Worm (Caenorhabditis elegans) whole organism, L4 larva: ENCODE results near the gene T25E4.2.
A peak's percentile ranks its signal among the peaks of the same experiment; 100 is the strongest.

Experiments used
- D1046.2 ChIP-seq: fragments of 200-800 bp; sonication (Bioruptor generic); IDR thresholded peaks from 2 replicates; pipeline ENCODE4 v1.3.6; 2022; ENCODE audit warnings: missing genetic modification characterization, missing compliant biosample characterization
- F10B5.3 ChIP-seq: sonication (generic microtip); optimal IDR thresholded peaks from 2 replicates; lab custom pipeline; 2016; ENCODE audit warnings: mild to moderate bottlenecking, missing genetic modification characterization, missing compliant biosample characterization
- F26F4.8 ChIP-seq: fragments of 200-800 bp; sonication (Bioruptor generic); conservative IDR thresholded peaks from 2 replicates; pipeline ENCODE4 v1.3.6; 2022; ENCODE audit warnings: missing genetic modification characterization, missing compliant biosample characterization
- F44E2.7 ChIP-seq: fragments of 200-800 bp; sonication (Bioruptor generic); IDR thresholded peaks from 2 replicates; pipeline ENCODE4 v2.1.2; 2022; ENCODE audit warnings: missing genetic modification characterization, missing compliant biosample characterization
- T26A8.4 ChIP-seq: fragments of 200-800 bp; sonication (Bioruptor generic); IDR thresholded peaks from 2 replicates; pipeline ENCODE4 v1.3.6; 2022; ENCODE audit warnings: missing genetic modification characterization, missing compliant biosample characterization
- Y48G9A.11 ChIP-seq: fragments of 200-800 bp; sonication (Bioruptor generic); IDR thresholded peaks from 2 replicates; pipeline ENCODE4 v1.3.6; 2022; ENCODE audit warnings: missing genetic modification reagents, missing genetic modification characterization, missing compliant biosample characterization
- ZK337.2 ChIP-seq: fragments of 200-800 bp; sonication (Bioruptor generic); IDR thresholded peaks from 2 replicates; pipeline ENCODE4 v1.3.6; 2022; ENCODE audit warnings: missing genetic modification reagents, missing genetic modification characterization, missing compliant biosample characterization
- aha-1 ChIP-seq: fragments of 150-350 bp; peaks from one replicate; lab custom pipeline; 2014; ENCODE audit warnings: missing biosample characterization, missing genetic modification characterization
- aly-2 ChIP-seq: sonication (generic microtip); optimal IDR thresholded peaks from 2 replicates; lab custom pipeline; 2018; ENCODE audit warnings: missing biosample characterization, missing genetic modification characterization
- arid-1 ChIP-seq: fragments of 200-800 bp; sonication (Bioruptor generic); conservative IDR thresholded peaks from 2 replicates; pipeline ENCODE4 v1.3.6; 2022; ENCODE audit warnings: missing genetic modification reagents, missing genetic modification characterization, missing compliant biosample characterization
- attf-4 ChIP-seq: sonication (generic microtip); optimal IDR thresholded peaks from 3 replicates; lab custom pipeline; 2017; ENCODE audit warnings: missing biosample characterization, missing genetic modification characterization
- ceh-28 ChIP-seq: fragments of 150-350 bp; optimal IDR thresholded peaks from 2 replicates; lab custom pipeline; 2014; ENCODE audit warnings: missing biosample characterization, missing genetic modification reagents, missing genetic modification characterization
- ceh-32 ChIP-seq: sonication (generic microtip); optimal IDR thresholded peaks from 2 replicates; lab custom pipeline; 2016; ENCODE audit warnings: mild to moderate bottlenecking, missing genetic modification characterization, missing compliant biosample characterization; ENCODE audit not compliant: poor library complexity
- ceh-44 ChIP-seq: fragments of 200-800 bp; sonication (Bioruptor generic); IDR thresholded peaks from 2 replicates; pipeline ENCODE4 v1.3.6; 2022; ENCODE audit warnings: missing genetic modification reagents, missing genetic modification characterization, missing compliant biosample characterization
- ceh-62 ChIP-seq: sonication (generic microtip); optimal IDR thresholded peaks from 2 replicates; lab custom pipeline; 2017; ENCODE audit warnings: missing biosample characterization, missing genetic modification characterization
- ces-1 ChIP-seq: fragments of 150-350 bp; sonication (generic microtip); optimal IDR thresholded peaks from 4 replicates; lab custom pipeline; 2014; ENCODE audit warnings: missing biosample characterization, missing genetic modification reagents, missing genetic modification characterization
- ctbp-1 ChIP-seq: fragments of 200-800 bp; sonication (Bioruptor generic); IDR thresholded peaks from 2 replicates; pipeline ENCODE4 v1.3.6; 2022; ENCODE audit warnings: missing genetic modification reagents, missing genetic modification characterization, missing compliant biosample characterization
- daf-16 ChIP-seq, 3 experiments: sonication (generic microtip); optimal IDR thresholded peaks; 2 replicates each; lab custom pipeline; 2016 to 2017; ENCODE audit warnings: missing genetic modification characterization in 3 of 3, missing genetic modification reagents in 3 of 3, mild to moderate bottlenecking in 2 of 3, missing compliant biosample characterization in 2 of 3, missing biosample characterization in 1 of 3, moderate library complexity in 1 of 3
- dmd-8 ChIP-seq: fragments of 200-800 bp; sonication (Bioruptor generic); IDR thresholded peaks from 2 replicates; pipeline ENCODE4 v1.3.6; 2022; ENCODE audit warnings: missing genetic modification characterization, missing compliant biosample characterization
- dmd-9 ChIP-seq: fragments of 200-800 bp; sonication (Bioruptor generic); IDR thresholded peaks from 2 replicates; pipeline ENCODE4 v1.3.6; 2022; ENCODE audit warnings: missing genetic modification reagents, missing genetic modification characterization, missing compliant biosample characterization
- dpl-1 ChIP-seq: fragments of 150-350 bp; optimal IDR thresholded peaks from 2 replicates; lab custom pipeline; 2014; ENCODE audit warnings: missing biosample characterization, missing genetic modification reagents, missing genetic modification characterization
- dve-1 ChIP-seq: sonication (generic microtip); optimal IDR thresholded peaks from 2 replicates; lab custom pipeline; 2017; ENCODE audit warnings: antibody characterized with exemption, mild to moderate bottlenecking, missing genetic modification characterization, missing compliant biosample characterization; ENCODE audit not compliant: insufficient read depth
- egl-43 ChIP-seq: fragments of 200-800 bp; sonication (Bioruptor generic); IDR thresholded peaks from 2 replicates; pipeline ENCODE4 v1.3.6; 2022; ENCODE audit warnings: missing genetic modification reagents, missing genetic modification characterization, missing compliant biosample characterization
- fkh-10 ChIP-seq: fragments of 150-350 bp; optimal IDR thresholded peaks from 2 replicates; lab custom pipeline; 2014; ENCODE audit warnings: missing biosample characterization, missing genetic modification reagents, missing genetic modification characterization
- fos-1 ChIP-seq: fragments of 150-350 bp; optimal IDR thresholded peaks from 2 replicates; lab custom pipeline; 2014; ENCODE audit warnings: missing biosample characterization, missing genetic modification characterization
- gei-8 ChIP-seq: fragments of 200-800 bp; sonication (Bioruptor generic); optimal IDR thresholded peaks from 2 replicates; lab custom pipeline; 2018; ENCODE audit warnings: mild to moderate bottlenecking, missing genetic modification characterization, missing compliant biosample characterization
- hif-1 ChIP-seq, 2 experiments: sonication (generic microtip); optimal IDR thresholded peaks; 2 replicates each; lab custom pipeline; 2016 to 2017; ENCODE audit warnings: missing compliant biosample characterization in 2 of 2, missing genetic modification characterization in 2 of 2, missing genetic modification reagents in 2 of 2, missing genotype in 2 of 2, mild to moderate bottlenecking in 1 of 2
- hlh-11 ChIP-seq: fragments of 200-800 bp; sonication (Bioruptor generic); optimal IDR thresholded peaks from 2 replicates; lab custom pipeline; 2018; ENCODE audit warnings: mild to moderate bottlenecking, missing genetic modification characterization, missing compliant biosample characterization
- hlh-30 ChIP-seq: sonication (generic microtip); optimal IDR thresholded peaks from 2 replicates; lab custom pipeline; 2017; ENCODE audit warnings: antibody characterized with exemption, mild to moderate bottlenecking, missing genetic modification characterization, missing compliant biosample characterization; ENCODE audit not compliant: insufficient read depth
- jun-1 ChIP-seq: fragments of 150-350 bp; optimal IDR thresholded peaks from 2 replicates; lab custom pipeline; 2014; ENCODE audit warnings: missing biosample characterization, missing genetic modification reagents, missing genetic modification characterization
- lim-7 ChIP-seq: fragments of 200-800 bp; sonication (Bioruptor generic); IDR thresholded peaks from 2 replicates; pipeline ENCODE4 v1.3.6; 2022; ENCODE audit warnings: missing genetic modification characterization, missing compliant biosample characterization
- lin-1 ChIP-seq: fragments of 200-800 bp; sonication (Bioruptor generic); IDR thresholded peaks from 2 replicates; pipeline ENCODE4 v1.3.6; 2022; ENCODE audit warnings: missing genetic modification reagents, missing genetic modification characterization, missing compliant biosample characterization
- lin-13 ChIP-seq: fragments of 150-350 bp; optimal IDR thresholded peaks from 2 replicates; lab custom pipeline; 2014; ENCODE audit warnings: missing biosample characterization, missing genetic modification reagents, missing genetic modification characterization
- lin-29 ChIP-seq: fragments of 200-800 bp; sonication (Bioruptor generic); IDR thresholded peaks from 2 replicates; pipeline ENCODE4 v1.3.6; 2022; ENCODE audit warnings: missing genetic modification reagents, missing genetic modification characterization, missing compliant biosample characterization
- lin-38 ChIP-seq: fragments of 200-800 bp; sonication (Bioruptor generic); IDR thresholded peaks from 2 replicates; pipeline ENCODE4 v1.3.6; 2022; ENCODE audit warnings: missing genetic modification reagents, missing genetic modification characterization, missing compliant biosample characterization
- lsy-2 ChIP-seq, 2 experiments: fragments of 150-350 bp in 1 of 2; sonication (generic microtip) in 1 of 2; optimal IDR thresholded peaks; 2 replicates each; lab custom pipeline; 2014 to 2017; ENCODE audit warnings: missing biosample characterization in 2 of 2, missing genetic modification characterization in 2 of 2
- nhr-10 ChIP-seq: fragments of 150-350 bp; optimal IDR thresholded peaks from 2 replicates; lab custom pipeline; 2014; ENCODE audit warnings: missing biosample characterization, missing genetic modification characterization
- nhr-28 ChIP-seq: fragments of 150-350 bp; optimal IDR thresholded peaks from 2 replicates; lab custom pipeline; 2014; ENCODE audit warnings: missing biosample characterization, missing genetic modification characterization
- nhr-41 ChIP-seq: fragments of 200-800 bp; sonication (Bioruptor generic); IDR thresholded peaks from 2 replicates; pipeline ENCODE4 v1.3.6; 2022; ENCODE audit warnings: missing genetic modification reagents, missing genetic modification characterization, missing compliant biosample characterization
- nhr-6 ChIP-seq: fragments of 150-350 bp; optimal IDR thresholded peaks from 2 replicates; lab custom pipeline; 2014; ENCODE audit warnings: missing biosample characterization, missing genetic modification characterization
- nhr-76 ChIP-seq: fragments of 150-350 bp; optimal IDR thresholded peaks from 2 replicates; lab custom pipeline; 2014; ENCODE audit warnings: missing biosample characterization, missing genetic modification characterization
- nhr-77 ChIP-seq: fragments of 150-350 bp; optimal IDR thresholded peaks from 2 replicates; lab custom pipeline; 2014; ENCODE audit warnings: missing biosample characterization, missing genetic modification characterization
- spr-1 ChIP-seq: sonication (generic microtip); optimal IDR thresholded peaks from 2 replicates; lab custom pipeline; 2016; ENCODE audit warnings: mild to moderate bottlenecking, missing genetic modification characterization, missing compliant biosample characterization
- tag-97 ChIP-seq: fragments of 200-800 bp; sonication (Bioruptor generic); IDR thresholded peaks from 2 replicates; pipeline ENCODE4 v1.3.6; 2022; ENCODE audit warnings: missing genetic modification characterization, missing compliant biosample characterization
- tra-1 ChIP-seq: fragments of 200-800 bp; sonication (Bioruptor generic); IDR thresholded peaks from 2 replicates; pipeline ENCODE4 v1.3.6; 2022; ENCODE audit warnings: missing genetic modification reagents, missing genetic modification characterization, missing compliant biosample characterization
- unc-130 ChIP-seq: sonication (generic microtip); optimal IDR thresholded peaks from 2 replicates; lab custom pipeline; 2016; ENCODE audit warnings: missing genetic modification reagents, missing genetic modification characterization, missing compliant biosample characterization
- unc-62 ChIP-seq, 3 experiments: fragments of 150-350 bp in 1 of 3; sonication (generic microtip); optimal IDR thresholded peaks in 2 of 3; peaks in 1 of 3; 1 replicate in 1 of 3; 2 replicates in 2 of 3; lab custom pipeline; 2014 to 2017; ENCODE audit warnings: missing biosample characterization in 3 of 3, missing genetic modification characterization in 3 of 3, missing genetic modification reagents in 3 of 3, missing genotype in 1 of 3
- vab-7 ChIP-seq: fragments of 200-800 bp; sonication (Bioruptor generic); IDR thresholded peaks from 2 replicates; pipeline ENCODE4 v1.3.6; 2022; ENCODE audit warnings: missing genetic modification reagents, missing genetic modification characterization, missing compliant biosample characterization
- zag-1 ChIP-seq: fragments of 150-350 bp; optimal IDR thresholded peaks from 2 replicates; lab custom pipeline; 2014; ENCODE audit warnings: missing biosample characterization, missing genetic modification characterization
- ztf-7 ChIP-seq: fragments of 150-350 bp; optimal IDR thresholded peaks from 2 replicates; lab custom pipeline; 2014; ENCODE audit warnings: missing biosample characterization, missing genetic modification characterization

Gene T25E4.2

ce11 chrII:5572082-5572746 is 10.0 kb downstream of the T25E4.2 start (continued):
- TF ChIP-seq gei-8 (GFP tag; lab: Kevin White, UChicago) (no peak), D1046.2 (no peak), unc-62 (GFP tag; optimal IDR thresholded peaks at IDR 0.05 in 1 of 2; lab: Kevin White, UChicago) (no peak), unc-62 (tag; optimal IDR thresholded peaks at IDR 0.05; lab: Kevin White, UChicago) (no peak), nhr-28 (tag; lab: Kevin White, UChicago) (peak; percentile 91), spr-1 (tag; lab: Kevin White, UChicago) (no peak), jun-1 (tag; lab: Kevin White, UChicago) (no peak), lin-13 (GFP tag; lab: Kevin White, UChicago) (peak; percentile 7), tra-1 (GFP tag; lab: Robert Waterston, UW) (no peak), fos-1 (tag; lab: Kevin White, UChicago) (no peak), ztf-7 (tag; lab: Kevin White, UChicago) (no peak), ceh-44 (GFP tag; lab: Robert Waterston, UW) (no peak), zag-1 (tag; lab: Kevin White, UChicago) (no peak), hlh-30 (tag; lab: Kevin White, UChicago) (peak; percentile 52), lim-7 (GFP tag; lab: Robert Waterston, UW) (no peak), Y48G9A.11 (GFP tag; lab: Robert Waterston, UW) (no peak), nhr-10 (tag; lab: Kevin White, UChicago) (peak; percentile 87), ceh-62 (no peak), tag-97 (no peak), ces-1 (GFP tag; lab: Kevin White, UChicago) (no peak), egl-43 (no peak), dmd-8 (GFP tag; lab: Robert Waterston, UW) (no peak), lin-1 (peak; percentile 32; the same call in 1 of the 2 replicates), ceh-32 (tag; lab: Kevin White, UChicago) (no peak), lin-29 (GFP tag; lab: Robert Waterston, UW) (no peak), daf-16 (GFP tag; optimal IDR thresholded peaks at IDR 0.05; lab: Kevin White, UChicago) (peak in 1 of 2 experiments; percentile 0), daf-16 (tag; optimal IDR thresholded peaks at IDR 0.05; lab: Kevin White, UChicago) (peak; percentile 75), attf-4 (no peak), ceh-28 (tag; lab: Kevin White, UChicago) (no peak), lin-38 (GFP tag; lab: Robert Waterston, UW) (no peak), nhr-41 (no peak), ZK337.2 (GFP tag; lab: Robert Waterston, UW) (no peak), aha-1 (tag; lab: Kevin White, UChicago) (peak; percentile 82), F10B5.3 (tag; lab: Kevin White, UChicago) (no peak), lsy-2 (tag; optimal IDR thresholded peaks at IDR 0.05; lab: Kevin White, UChicago) (peak in 1 of 2 experiments; percentile 60), nhr-77 (tag; lab: Kevin White, UChicago) (no peak), dpl-1 (GFP tag; lab: Kevin White, UChicago) (peak; percentile 22), nhr-6 (tag; lab: Kevin White, UChicago) (peak; percentile 19), hlh-11 (tag; lab: Kevin White, UChicago) (peak; percentile 64), hif-1 (tag; optimal IDR thresholded peaks at IDR 0.05; lab: Kevin White, UChicago) (no peak), aly-2 (no peak), F44E2.7 (GFP tag; lab: Robert Waterston, UW) (no peak), vab-7 (GFP tag; lab: Robert Waterston, UW) (no peak), dve-1 (tag; lab: Kevin White, UChicago) (peak; percentile 55), arid-1 (GFP tag; lab: Robert Waterston, UW) (no peak), ctbp-1 (GFP tag; lab: Robert Waterston, UW) (no peak), fkh-10 (GFP tag; lab: Kevin White, UChicago) (no peak), dmd-9 (GFP tag; lab: Robert Waterston, UW) (no peak), T26A8.4 (no peak), nhr-76 (tag; lab: Kevin White, UChicago) (no peak), F26F4.8 (GFP tag; lab: Robert Waterston, UW) (no peak), unc-130 (GFP tag; lab: Kevin White, UChicago) (no peak)
